Worm (Caenorhabditis elegans) whole organism, L1 larva: Measurements from ENCODE around the gene F23F1.5.
A peak's percentile ranks its signal among the peaks of the same experiment; 100 is the strongest.

Experiments
- aly-2 ChIP-seq: fragments of 150-350 bp; optimal IDR thresholded peaks from 2 replicates; lab custom pipeline; 2014; ENCODE audit warnings: missing biosample characterization, missing genetic modification characterization
- blmp-1 ChIP-seq: fragments of 150-350 bp; optimal IDR thresholded peaks from 2 replicates; lab custom pipeline; 2014; ENCODE audit warnings: missing biosample characterization, missing genetic modification characterization
- lsy-2 ChIP-seq, 2 experiments: fragments of 150-350 bp; optimal IDR thresholded peaks; 2 replicates each; lab custom pipeline; 2014; ENCODE audit warnings: missing biosample characterization in 2 of 2, missing genetic modification characterization in 2 of 2
- mep-1 ChIP-seq: fragments of 150-350 bp; optimal IDR thresholded peaks from 2 replicates; lab custom pipeline; 2014; ENCODE audit warnings: missing biosample characterization, missing genetic modification characterization
- nhr-28 ChIP-seq: fragments of 150-350 bp; optimal IDR thresholded peaks from 2 replicates; lab custom pipeline; 2014; ENCODE audit warnings: missing biosample characterization, missing genetic modification characterization
- pqm-1 ChIP-seq: sonication (generic microtip); optimal IDR thresholded peaks from 3 replicates; lab custom pipeline; 2017; ENCODE audit warnings: missing biosample characterization, missing genetic modification characterization
- zag-1 ChIP-seq: fragments of 150-350 bp; optimal IDR thresholded peaks from 2 replicates; lab custom pipeline; 2014; ENCODE audit warnings: missing biosample characterization, missing genetic modification characterization
- ztf-11 ChIP-seq, 2 experiments: sonication (generic microtip); optimal IDR thresholded peaks; 2 replicates each; lab custom pipeline; 2016 to 2017; ENCODE audit warnings: missing genetic modification characterization in 2 of 2, missing biosample characterization in 1 of 2, missing compliant biosample characterization in 1 of 2
- ztf-4 ChIP-seq: fragments of 150-350 bp; optimal IDR thresholded peaks from 2 replicates; lab custom pipeline; 2014; ENCODE audit warnings: missing biosample characterization, missing genetic modification characterization

- TF ChIP-seq zag-1 (tag; lab: Kevin White, UChicago) (no peak), mep-1 (tag; lab: Kevin White, UChicago) (peak; percentile 76), ztf-11 (tag; optimal IDR thresholded peaks at IDR 0.05; lab: Kevin White, UChicago) (peak in 1 of 2 experiments; percentile 41), nhr-28 (tag; lab: Kevin White, UChicago) (no peak), aly-2 (no peak), lsy-2 (tag; optimal IDR thresholded peaks at IDR 0.05; lab: Kevin White, UChicago) (peak; percentile 51 to 64), blmp-1 (tag; lab: Kevin White, UChicago) (peak; percentile 56), ztf-4 (tag; lab: Kevin White, UChicago) (no peak), pqm-1 (tag; lab: Kevin White, UChicago) (no peak)
These were observed 12.6 kb downstream of the F23F1.5 start for ce11 chrII:18787-19186.
